Fruit fly (Drosophila melanogaster): ENCODE results near the gene ninaA.

The ninaA gene

DNA sequence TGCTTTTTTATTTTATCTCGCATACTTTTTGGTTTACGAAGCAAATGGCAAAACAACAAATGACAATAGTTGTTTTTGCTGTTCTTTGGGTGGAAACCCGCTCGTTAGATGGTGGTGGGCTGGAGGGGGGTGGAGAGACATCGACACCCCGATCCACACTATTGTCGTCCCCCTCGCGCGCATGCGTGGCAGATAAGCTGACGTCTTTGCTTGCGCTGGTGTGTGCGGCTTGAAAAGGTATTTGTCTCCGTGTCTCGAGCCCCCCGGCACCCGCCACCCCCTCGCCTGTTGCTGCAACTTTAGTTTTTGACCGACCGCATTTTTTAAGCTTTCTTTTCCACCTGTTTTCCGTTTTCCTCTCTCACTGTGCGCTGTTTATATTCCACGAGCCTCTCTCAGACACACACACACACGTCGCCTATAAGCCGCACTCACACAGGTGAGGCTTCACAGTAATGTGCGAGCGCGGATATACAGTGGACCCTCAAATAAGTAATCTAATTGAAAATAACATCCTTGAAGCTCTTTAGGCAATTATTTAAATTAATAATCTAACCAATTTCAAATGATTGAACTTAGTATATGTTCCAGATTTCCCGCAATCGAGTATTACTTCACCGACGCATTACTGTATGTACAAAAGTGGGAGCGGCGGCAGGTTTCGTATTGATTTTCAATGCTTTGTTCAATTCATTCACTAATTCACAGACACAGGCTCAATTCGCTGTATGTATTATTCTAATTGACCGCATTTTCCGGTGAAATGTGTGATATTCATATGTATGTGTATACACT, 10.0 kb upstream of the ninaA start (continued):
- TF ChIP-seq kah (GFP tag; optimal IDR thresholded peaks at IDR 0.05) (peak; percentile 84), CG12299 (tag; optimal IDR thresholded peaks at IDR 0.05) (peak; percentile 93), CG11398 (GFP tag; optimal IDR thresholded peaks at IDR 0.05) (peak; percentile 80), repo (GFP tag; optimal IDR thresholded peaks at IDR 0.05) (peak; percentile 82), slbo (GFP tag; IDR thresholded peaks at IDR 0.05) (peak; percentile 97), lilli (GFP tag; optimal IDR thresholded peaks at IDR 0.05) (peak; percentile 96), CG34224 (GFP tag; IDR thresholded peaks at IDR 0.05; ENCODE audit: partially characterized antibody) (no peak), CG17829 (tag; optimal IDR thresholded peaks at IDR 0.05) (peak; percentile 90), tna (GFP tag; IDR thresholded peaks at IDR 0.05; ENCODE audit: partially characterized antibody) (peak; percentile 41; the same call in 1 of the 2 replicates), Bteb2 (GFP tag; optimal IDR thresholded peaks at IDR 0.05) (peak; percentile 88), schlank (tag; optimal IDR thresholded peaks at IDR 0.05) (peak; percentile 90), Sin3A (optimal IDR thresholded peaks at IDR 0.05) (no peak), Gug (GFP tag; IDR thresholded peaks at IDR 0.05) (peak; percentile 91), ERR (GFP tag; optimal IDR thresholded peaks at IDR 0.05) (peak; percentile 85), CG10366 (GFP tag; IDR thresholded peaks at IDR 0.05) (peak; percentile 96), CG7928 (GFP tag; optimal IDR thresholded peaks at IDR 0.05) (peak; percentile 65), CG7987 (GFP tag; optimal IDR thresholded peaks at IDR 0.05) (peak; percentile 84), disco-r (GFP tag; optimal IDR thresholded peaks at IDR 0.05) (peak; percentile 84), slp2 (GFP tag; optimal IDR thresholded peaks at IDR 0.05) (peak; percentile 87), ato (GFP tag; IDR thresholded peaks at IDR 0.05; ENCODE audit: partially characterized antibody) (no peak), CG30403 (GFP tag; optimal IDR thresholded peaks at IDR 0.05) (peak; percentile 94), ci (GFP tag; IDR thresholded peaks at IDR 0.05) (peak; percentile 97), bcd (GFP tag; optimal IDR thresholded peaks at IDR 0.05) (peak; percentile 92), CG8290 (GFP tag; optimal IDR thresholded peaks at IDR 0.05) (peak; percentile 88), CG8290 (tag; optimal IDR thresholded peaks at IDR 0.05) (peak; percentile 26 to 98), Meics (GFP tag; optimal IDR thresholded peaks at IDR 0.05) (peak; percentile 93), gsb-n (tag; optimal IDR thresholded peaks at IDR 0.05) (peak; percentile 87), ham (GFP tag; IDR thresholded peaks at IDR 0.05) (peak; percentile 76; the same call in 1 of the 2 replicates), dan (GFP tag; IDR thresholded peaks at IDR 0.05) (peak; percentile 66; the same call in 1 of the 2 replicates), dmrt11E (tag; optimal IDR thresholded peaks at IDR 0.05) (peak; percentile 87), CG33213 (GFP tag; optimal IDR thresholded peaks at IDR 0.05) (peak; percentile 83), NFAT (GFP tag; IDR thresholded peaks at IDR 0.05) (peak; percentile 97), lab (GFP tag; optimal IDR thresholded peaks at IDR 0.05) (peak; percentile 95), Doc2 (GFP tag; IDR thresholded peaks at IDR 0.05) (peak; percentile 80), CG3281 (GFP tag; optimal IDR thresholded peaks at IDR 0.05) (peak; percentile 89), Atf-2 (GFP tag; optimal IDR thresholded peaks at IDR 0.05) (peak; percentile 87), CG11560 (tag; IDR thresholded peaks at IDR 0.05) (peak; percentile 82), CG13296 (GFP tag; optimal IDR thresholded peaks at IDR 0.05) (peak; percentile 93), CG8089 (GFP tag; optimal IDR thresholded peaks at IDR 0.05) (peak; percentile 71), CrebB (tag; optimal IDR thresholded peaks at IDR 0.05) (peak; percentile 89), CG33557 (GFP tag; optimal IDR thresholded peaks at IDR 0.05) (peak; percentile 89), CG18011 (GFP tag; optimal IDR thresholded peaks at IDR 0.05) (peak; percentile 73), CG12391 (tag; optimal IDR thresholded peaks at IDR 0.05) (peak; percentile 93), chinmo (GFP tag; IDR thresholded peaks at IDR 0.05; ENCODE audit: partially characterized antibody) (peak; percentile 92; the same call in 2 of the 4 replicates), HHEX (GFP tag; optimal IDR thresholded peaks at IDR 0.05) (peak; percentile 84), Dfd (GFP tag; optimal IDR thresholded peaks at IDR 0.05) (no peak)

All from whole organism, embryonic.